Fruit fly (Drosophila melanogaster) whole organism, embryonic: ENCODE results near the gene Dnai2.

Experiments
- CG11093 ChIP-seq: fragments of 200-800 bp; sonication (Bioruptor generic); IDR thresholded peaks from 3 replicates; pipeline ENCODE4 v1.3.6; 2022; ENCODE audit warnings: missing biosample characterization, missing genetic modification characterization
- CG11504 ChIP-seq: fragments of 200-800 bp; sonication (Bioruptor generic); optimal IDR thresholded peaks from 3 replicates; lab custom pipeline; 2019; ENCODE audit warnings: missing biosample characterization, mild to moderate bottlenecking, missing genetic modification characterization, moderate library complexity
- CG11695 ChIP-seq: fragments of 200-800 bp; sonication (Bioruptor generic); IDR thresholded peaks from 3 replicates; pipeline ENCODE4 v1.3.6; 2022; ENCODE audit warnings: missing biosample characterization, missing genetic modification characterization
- CG13123 ChIP-seq: fragments of 200-800 bp; sonication (Bioruptor generic); optimal IDR thresholded peaks from 2 replicates; lab custom pipeline; 2016; ENCODE audit warnings: missing biosample characterization, missing genetic modification characterization
- CG13894 ChIP-seq: fragments of 200-800 bp; sonication (Bioruptor generic); optimal IDR thresholded peaks from 3 replicates; lab custom pipeline; 2018; ENCODE audit warnings: missing biosample characterization, mild to moderate bottlenecking, missing genetic modification characterization, moderate library complexity
- CG14014 ChIP-seq: fragments of 200-800 bp; sonication (Bioruptor generic); IDR thresholded peaks from 2 replicates; pipeline ENCODE4 v1.3.6; 2022; ENCODE audit warnings: missing biosample characterization, missing genetic modification characterization
- CG14860 ChIP-seq: fragments of 200-800 bp; sonication (Bioruptor generic); IDR thresholded peaks from 3 replicates; pipeline ENCODE4 v1.3.6; 2022; ENCODE audit warnings: missing biosample characterization, missing genetic modification characterization; ENCODE audit not compliant: partially characterized antibody
- CG15269 ChIP-seq: fragments of 200-800 bp; sonication (Bioruptor generic); optimal IDR thresholded peaks from 2 replicates; lab custom pipeline; 2018; ENCODE audit warnings: missing biosample characterization, mild to moderate bottlenecking, missing genetic modification characterization, moderate library complexity
- CG18476 ChIP-seq: fragments of 200-800 bp; sonication (Bioruptor generic); optimal IDR thresholded peaks from 2 replicates; lab custom pipeline; 2016; ENCODE audit warnings: missing biosample characterization, mild to moderate bottlenecking, missing genetic modification characterization
- CG30403 ChIP-seq: fragments of 200-800 bp; sonication (Bioruptor generic); optimal IDR thresholded peaks from 3 replicates; lab custom pipeline; 2016; ENCODE audit warnings: missing biosample characterization, missing genetic modification characterization
- CG3065 ChIP-seq: fragments of 200-800 bp; sonication (Bioruptor generic); optimal IDR thresholded peaks from 2 replicates; lab custom pipeline; 2016; ENCODE audit warnings: missing biosample characterization, missing genetic modification characterization
- CG31224 ChIP-seq: fragments of 200-800 bp; sonication (Bioruptor generic); IDR thresholded peaks from 2 replicates; pipeline ENCODE4 v1.3.6; 2022; ENCODE audit warnings: missing biosample characterization, missing genetic modification characterization
- CG32767 ChIP-seq: fragments of 200-800 bp; sonication (Bioruptor generic); IDR thresholded peaks from 2 replicates; pipeline ENCODE4 v1.3.6; 2022; ENCODE audit warnings: missing biosample characterization, missing genetic modification characterization
- CG32772 ChIP-seq: fragments of 200-800 bp; sonication (Bioruptor generic); IDR thresholded peaks from 2 replicates; pipeline ENCODE4 v1.3.6; 2022; ENCODE audit warnings: missing biosample characterization, missing genetic modification characterization
- CG4282 ChIP-seq: fragments of 200-800 bp; sonication (Bioruptor generic); optimal IDR thresholded peaks from 2 replicates; lab custom pipeline; 2016; ENCODE audit warnings: missing biosample characterization, missing genetic modification characterization
- CG4404 ChIP-seq: fragments of 200-800 bp; sonication (Bioruptor generic); IDR thresholded peaks from 2 replicates; pipeline ENCODE4 v1.3.6; 2022; ENCODE audit warnings: missing biosample characterization, missing genetic modification characterization
- CG4707 ChIP-seq: fragments of 200-800 bp; sonication (Bioruptor generic); optimal IDR thresholded peaks from 2 replicates; lab custom pipeline; 2018; ENCODE audit warnings: missing biosample characterization, mild to moderate bottlenecking, missing genetic modification characterization, moderate library complexity
- CG6765 ChIP-seq: fragments of 200-800 bp; sonication (Bioruptor generic); optimal IDR thresholded peaks from 3 replicates; lab custom pipeline; 2017; ENCODE audit warnings: missing biosample characterization, mild to moderate bottlenecking, missing genetic modification characterization
- CG9215 ChIP-seq: fragments of 200-800 bp; sonication (Bioruptor generic); IDR thresholded peaks from 2 replicates; pipeline ENCODE4 v1.3.6; 2022; ENCODE audit warnings: missing biosample characterization, missing genetic modification characterization
- CG9932 ChIP-seq: fragments of 200-800 bp; sonication (Bioruptor generic); IDR thresholded peaks from 2 replicates; pipeline ENCODE4 v1.3.6; 2022; ENCODE audit warnings: missing biosample characterization, missing genetic modification characterization
- Deaf1 ChIP-seq: fragments of 200-800 bp; optimal IDR thresholded peaks from 3 replicates; lab custom pipeline; 2019; ENCODE audit warnings: missing biosample characterization, mild to moderate bottlenecking, missing genetic modification characterization, moderate library complexity
- Fer1 ChIP-seq: fragments of 200-800 bp; sonication (Bioruptor generic); optimal IDR thresholded peaks from 2 replicates; lab custom pipeline; 2017; ENCODE audit warnings: missing biosample characterization, mild to moderate bottlenecking, missing genetic modification characterization
- Gsc ChIP-seq: fragments of 200-800 bp; sonication (Bioruptor generic); IDR thresholded peaks from 2 replicates; pipeline ENCODE4 v1.3.6; 2022; ENCODE audit warnings: missing biosample characterization, missing genetic modification characterization
- HLH3B ChIP-seq: fragments of 200-800 bp; sonication (Bioruptor generic); IDR thresholded peaks from 2 replicates; pipeline ENCODE4 v1.3.6; 2022; ENCODE audit warnings: missing biosample characterization, missing genetic modification characterization
- Jarid2 ChIP-seq: fragments of 200-800 bp; sonication (Bioruptor generic); optimal IDR thresholded peaks from 3 replicates; lab custom pipeline; 2017; ENCODE audit warnings: mild to moderate bottlenecking, missing biosample characterization, missing genetic modification reagents, missing genetic modification characterization
- Lpt ChIP-seq: fragments of >200 bp; optimal IDR thresholded peaks from 2 replicates; lab custom pipeline; 2018; ENCODE audit warnings: missing biosample characterization, missing genetic modification characterization
- NFAT ChIP-seq: fragments of 200-800 bp; sonication (Bioruptor generic); IDR thresholded peaks from 2 replicates; pipeline ENCODE4 v1.3.6; 2022; ENCODE audit warnings: missing biosample characterization, missing genetic modification characterization
- Nf-YC ChIP-seq: fragments of 200-800 bp; optimal IDR thresholded peaks from 3 replicates; lab custom pipeline; 2019; ENCODE audit warnings: missing biosample characterization, mild to moderate bottlenecking, missing genetic modification characterization, moderate library complexity
- Optix ChIP-seq: fragments of 200-800 bp; sonication (Bioruptor generic); IDR thresholded peaks from 3 replicates; pipeline ENCODE4 v1.3.6; 2022; ENCODE audit warnings: missing biosample characterization, missing genetic modification characterization
- Poxn ChIP-seq: fragments of 200-800 bp; sonication (Bioruptor generic); IDR thresholded peaks from 2 replicates; pipeline ENCODE4 v1.3.6; 2022; ENCODE audit warnings: missing biosample characterization, missing genetic modification characterization
- Sox102F ChIP-seq: fragments of 200-800 bp; sonication (Bioruptor generic); optimal IDR thresholded peaks from 2 replicates; lab custom pipeline; 2018; ENCODE audit warnings: missing biosample characterization, mild to moderate bottlenecking, missing genetic modification characterization, moderate library complexity
- Trl ChIP-seq, 3 experiments: fragments of >200 bp in 2 of 3; fragments of 200-800 bp in 1 of 3; sonication (Bioruptor generic) in 1 of 3; optimal IDR thresholded peaks; 2 replicates in 1 of 3; 3 replicates in 2 of 3; lab custom pipeline; 2016 to 2017; ENCODE audit warnings: missing biosample characterization in 1 of 3, missing genetic modification characterization in 1 of 3
- Xrp1 ChIP-seq: fragments of 200-800 bp; sonication (Bioruptor generic); IDR thresholded peaks from 2 replicates; pipeline ENCODE4 v1.3.6; 2022; ENCODE audit warnings: missing biosample characterization, missing genetic modification characterization
- ara ChIP-seq: fragments of 200-800 bp; sonication (Bioruptor generic); IDR thresholded peaks from 2 replicates; pipeline ENCODE4 v1.3.6; 2022; ENCODE audit warnings: missing biosample characterization, missing genetic modification characterization
- caup ChIP-seq: fragments of 200-800 bp; sonication (Bioruptor generic); optimal IDR thresholded peaks from 3 replicates; lab custom pipeline; 2017; ENCODE audit warnings: missing biosample characterization, mild to moderate bottlenecking, missing genetic modification characterization, moderate library complexity; ENCODE audit not compliant: severe bottlenecking
- chinmo ChIP-seq: fragments of 200-800 bp; sonication (Bioruptor generic); IDR thresholded peaks from 4 replicates; pipeline ENCODE4 v1.3.6; 2022; ENCODE audit warnings: missing biosample characterization, missing genetic modification characterization; ENCODE audit not compliant: partially characterized antibody
- crol ChIP-seq: fragments of 200-800 bp; sonication (Bioruptor generic); IDR thresholded peaks from 2 replicates; pipeline ENCODE4 v1.3.6; 2022; ENCODE audit warnings: missing biosample characterization, missing genetic modification characterization
- dimm ChIP-seq: fragments of 200-800 bp; sonication (Bioruptor generic); IDR thresholded peaks from 2 replicates; pipeline ENCODE4 v1.3.6; 2022; ENCODE audit warnings: missing biosample characterization, missing genetic modification characterization
- kah ChIP-seq: fragments of 200-800 bp; sonication (Bioruptor generic); optimal IDR thresholded peaks from 2 replicates; lab custom pipeline; 2018; ENCODE audit warnings: missing biosample characterization, mild to moderate bottlenecking, missing genetic modification characterization
- mirr ChIP-seq: fragments of 200-800 bp; sonication (Bioruptor generic); optimal IDR thresholded peaks from 3 replicates; lab custom pipeline; 2018; ENCODE audit warnings: missing biosample characterization, mild to moderate bottlenecking, missing genetic modification characterization
- sisA ChIP-seq: fragments of 200-800 bp; sonication (Bioruptor generic); IDR thresholded peaks from 2 replicates; pipeline ENCODE4 v1.3.6; 2022; ENCODE audit warnings: missing biosample characterization, missing genetic modification characterization
- stc ChIP-seq: fragments of 200-800 bp; sonication (Bioruptor generic); IDR thresholded peaks from 2 replicates; pipeline ENCODE4 v1.3.6; 2022; ENCODE audit warnings: missing biosample characterization, missing genetic modification characterization
- tll ChIP-seq, 2 experiments: fragments of 200-800 bp in 1 of 2; fragments of >200 bp in 1 of 2; sonication (Bioruptor generic) in 1 of 2; optimal IDR thresholded peaks; 2 replicates each; lab custom pipeline; 2017 to 2019; ENCODE audit warnings: missing biosample characterization in 2 of 2, missing genetic modification characterization in 2 of 2, mild to moderate bottlenecking in 1 of 2, moderate library complexity in 1 of 2
- tup ChIP-seq: fragments of 200-800 bp; sonication (Bioruptor generic); optimal IDR thresholded peaks from 2 replicates; lab custom pipeline; 2016; ENCODE audit warnings: missing biosample characterization, mild to moderate bottlenecking, missing genetic modification characterization, moderate library complexity
- vvl ChIP-seq: fragments of 200-800 bp; sonication (Bioruptor generic); IDR thresholded peaks from 2 replicates; pipeline ENCODE4 v1.3.6; 2022; ENCODE audit warnings: missing biosample characterization, missing genetic modification characterization

The Dnai2 gene

DNA sequence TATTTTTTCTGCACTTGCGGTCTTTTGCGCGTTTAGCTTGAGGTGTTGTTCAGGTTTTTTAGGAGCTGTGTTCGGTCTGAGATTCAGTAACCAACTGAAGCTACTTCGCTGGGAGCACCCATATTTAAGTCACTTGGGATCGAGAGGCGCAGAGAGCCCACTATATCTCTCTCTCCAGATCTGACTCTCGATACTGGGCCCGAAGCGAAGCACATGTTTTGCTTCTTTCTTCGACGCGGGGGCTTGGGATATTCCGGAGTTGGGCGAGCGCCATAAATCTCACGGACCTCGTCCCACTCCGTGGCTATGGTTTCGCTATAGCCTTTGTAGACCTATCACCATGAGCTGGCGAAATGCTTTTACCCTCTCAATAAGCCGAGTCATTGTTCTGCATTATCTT, 16.1 kb upstream of the Dnai2 start, which contains the start of gene CG14132 (continued):
- no peak for TF ChIP-seq Fer1 (GFP tag; lab: Kevin White, UChicago)
- TF ChIP-seq CG13123 (GFP tag; lab: Kevin White, UChicago) = no peak
- peak; percentile 48 for TF ChIP-seq vvl (GFP tag; lab: Robert Waterston, UW)
- no peak for TF ChIP-seq CG31224
- TF ChIP-seq chinmo (GFP tag; lab: Robert Waterston, UW) = 0 out of 4 replicates have a peak, but pooled peaks have one; percentile 47
- peak; percentile 46 to 48 for TF ChIP-seq Trl (optimal IDR thresholded peaks at IDR 0.05; lab: Kevin White, UChicago)
- TF ChIP-seq Trl (GFP tag; optimal IDR thresholded peaks at IDR 0.05; lab: Kevin White, UChicago) = no peak
- TF ChIP-seq tup = no peak
- TF ChIP-seq Gsc = no peak
- no peak for TF ChIP-seq dimm (GFP tag; lab: Robert Waterston, UW)
- no peak for TF ChIP-seq Poxn (GFP tag; lab: Robert Waterston, UW)
- TF ChIP-seq CG11695 (GFP tag; lab: Robert Waterston, UW) = no peak
- TF ChIP-seq CG11504 = no peak
- peak; percentile 40 for TF ChIP-seq Jarid2 (GFP tag; lab: Kevin White, UChicago)
- no peak for TF ChIP-seq CG9215 (GFP tag; lab: Robert Waterston, UW)
- peak; percentile 60 for TF ChIP-seq CG13894
- no peak for TF ChIP-seq stc
- TF ChIP-seq Optix (GFP tag; lab: Robert Waterston, UW) = no peak
- no peak for TF ChIP-seq Sox102F (GFP tag; lab: Kevin White, UChicago)
- no peak for TF ChIP-seq CG30403 (GFP tag; lab: Kevin White, UChicago)
- no peak for TF ChIP-seq Nf-YC (tag; lab: Kevin White, UChicago)
- no peak for TF ChIP-seq CG4282
- no peak; the same call in 1 of the 2 replicates for TF ChIP-seq CG9932 (GFP tag; lab: Robert Waterston, UW)
- no peak for TF ChIP-seq CG15269 (tag; lab: Kevin White, UChicago)
- no peak for TF ChIP-seq Lpt (GFP tag; lab: Kevin White, UChicago)
- no peak for TF ChIP-seq ara (GFP tag; lab: Robert Waterston, UW)
- no peak for TF ChIP-seq CG6765 (GFP tag; lab: Kevin White, UChicago)
- TF ChIP-seq Xrp1 (GFP tag; lab: Robert Waterston, UW) = no peak
- no peak for TF ChIP-seq CG4404
- no peak for TF ChIP-seq CG4707 (GFP tag; lab: Kevin White, UChicago)
- no peak for TF ChIP-seq CG18476 (GFP tag; lab: Kevin White, UChicago)
- no peak for TF ChIP-seq mirr
- TF ChIP-seq caup (GFP tag; lab: Kevin White, UChicago) = peak; percentile 2
- no peak for TF ChIP-seq CG32767 (GFP tag; lab: Robert Waterston, UW)
- no peak for TF ChIP-seq CG3065 (GFP tag; lab: Kevin White, UChicago)
- no peak for TF ChIP-seq HLH3B
- no peak for TF ChIP-seq CG11093
- no peak for TF ChIP-seq CG14860
- no peak for TF ChIP-seq kah (GFP tag; lab: Kevin White, UChicago)
- TF ChIP-seq sisA (GFP tag; lab: Robert Waterston, UW) = no peak
- TF ChIP-seq tll (GFP tag; optimal IDR thresholded peaks at IDR 0.05; lab: Kevin White, UChicago) = no peak
- no peak for TF ChIP-seq crol (GFP tag; lab: Robert Waterston, UW)
- peak; percentile 9 for TF ChIP-seq Deaf1 (tag; lab: Kevin White, UChicago)
- no peak for TF ChIP-seq CG32772 (GFP tag; lab: Robert Waterston, UW)
- TF ChIP-seq CG14014 (GFP tag; lab: Robert Waterston, UW) = no peak
- TF ChIP-seq NFAT (GFP tag; lab: Robert Waterston, UW) = 0 out of 2 replicates have a peak, but pooled peaks have one; percentile 43
